Fruit fly (Drosophila melanogaster) S2 (cell line): ENCODE measurements around the gene CG3764.
A peak's percentile ranks its signal among the peaks of the same experiment; 100 is the strongest.
"Not testable (repeated sequence)": the region's sequence is repeated elsewhere in the genome, so short reads cannot be mapped to it uniquely, and the experiment has no call there.

Source experiments
- CG8478 ChIP-seq: fragments of >200 bp; optimal IDR thresholded peaks from 2 replicates; lab custom pipeline; 2018
- CTCF ChIP-seq, 2 experiments: fragments of >200 bp; optimal IDR thresholded peaks; 2 replicates each; lab custom pipeline; 2018

CG3764 gene

DNA sequence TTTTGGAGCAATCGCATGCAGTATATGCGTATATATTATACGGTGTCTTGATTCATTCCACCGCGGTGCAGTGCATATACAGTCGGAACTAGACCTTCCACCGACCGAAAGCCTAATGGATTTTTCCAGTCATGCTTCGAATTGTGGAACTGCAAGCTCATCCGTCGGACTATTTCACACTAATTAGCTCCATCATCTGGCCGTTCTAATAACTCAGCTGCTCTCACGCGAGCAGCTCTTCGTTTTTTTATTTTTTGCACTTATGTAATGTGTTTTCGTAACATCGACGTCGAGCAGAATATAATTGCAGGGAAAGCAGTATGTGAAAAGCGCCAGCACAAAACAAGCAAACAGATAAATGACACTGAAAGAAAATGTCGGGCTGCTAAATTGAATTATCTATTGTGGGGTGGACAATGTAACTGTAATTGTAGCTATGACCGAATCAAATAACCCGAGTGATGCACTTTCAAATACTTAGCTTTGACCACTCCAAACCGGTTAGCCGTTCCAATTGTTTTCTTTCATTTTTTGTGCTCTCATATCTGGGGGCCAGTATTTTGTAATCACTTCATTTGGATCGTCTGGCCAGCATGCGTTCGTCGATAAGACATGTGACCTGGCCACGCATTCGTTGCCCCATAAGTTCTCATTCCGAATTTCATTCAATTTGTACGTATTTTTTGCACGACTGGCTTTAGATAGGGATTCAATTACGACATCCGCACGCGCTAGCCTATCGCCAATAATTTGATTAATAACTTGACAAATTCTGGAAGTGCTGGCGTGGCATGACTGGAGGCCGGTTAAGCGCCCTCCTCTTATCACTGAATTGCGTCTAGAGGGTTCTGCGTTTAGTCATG is 54.6 kb downstream of the CG3764 start, which contains the start of gene Cpr73D:
Gene Cpr73D, minus strand, starts transcription at position 156 of the 863 bp plus-strand sequence.
- TF ChIP-seq CG8478 (lab: Kevin White, UChicago) (no peak), CTCF (optimal IDR thresholded peaks at IDR 0.05; lab: Kevin White, UChicago) (no peak)

DNA sequence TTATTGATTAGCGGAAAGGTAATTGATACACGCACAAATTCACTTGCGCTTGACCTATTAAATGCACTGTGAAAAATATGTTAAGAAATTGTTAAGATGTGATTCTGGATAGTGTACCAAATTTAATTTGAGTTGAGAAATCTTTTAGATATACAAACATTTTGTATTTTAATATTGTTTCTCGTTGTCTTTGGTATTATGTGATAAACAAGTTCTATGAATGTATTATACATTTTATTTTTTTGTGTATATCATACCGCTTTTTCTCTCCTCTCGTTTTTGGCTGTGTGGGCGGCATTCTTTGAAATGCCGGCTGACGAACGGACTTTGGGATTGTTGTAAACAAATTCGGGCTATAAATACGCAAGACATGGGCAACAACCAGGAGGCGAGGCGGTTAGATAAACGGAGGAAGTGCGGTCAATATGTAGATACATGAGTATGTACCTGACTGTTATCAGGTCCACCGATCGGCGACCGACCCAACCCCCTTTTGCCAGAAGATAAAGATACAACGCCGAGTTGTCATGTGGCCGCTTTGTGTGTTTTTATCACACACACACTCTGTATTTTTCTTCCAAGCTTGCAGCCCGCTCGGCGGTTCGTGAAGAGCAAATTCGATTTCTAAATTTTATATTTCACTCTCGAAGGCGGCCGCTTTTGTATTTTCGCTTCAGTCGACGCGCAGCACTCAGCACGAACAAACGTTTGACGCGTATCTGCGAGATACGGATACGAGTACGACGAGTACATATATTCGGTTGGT is 55.4 kb downstream of the CG3764 start:
- TF ChIP-seq CTCF (optimal IDR thresholded peaks at IDR 0.05; lab: Kevin White, UChicago) (no peak), CG8478 (lab: Kevin White, UChicago) (no peak)

DNA sequence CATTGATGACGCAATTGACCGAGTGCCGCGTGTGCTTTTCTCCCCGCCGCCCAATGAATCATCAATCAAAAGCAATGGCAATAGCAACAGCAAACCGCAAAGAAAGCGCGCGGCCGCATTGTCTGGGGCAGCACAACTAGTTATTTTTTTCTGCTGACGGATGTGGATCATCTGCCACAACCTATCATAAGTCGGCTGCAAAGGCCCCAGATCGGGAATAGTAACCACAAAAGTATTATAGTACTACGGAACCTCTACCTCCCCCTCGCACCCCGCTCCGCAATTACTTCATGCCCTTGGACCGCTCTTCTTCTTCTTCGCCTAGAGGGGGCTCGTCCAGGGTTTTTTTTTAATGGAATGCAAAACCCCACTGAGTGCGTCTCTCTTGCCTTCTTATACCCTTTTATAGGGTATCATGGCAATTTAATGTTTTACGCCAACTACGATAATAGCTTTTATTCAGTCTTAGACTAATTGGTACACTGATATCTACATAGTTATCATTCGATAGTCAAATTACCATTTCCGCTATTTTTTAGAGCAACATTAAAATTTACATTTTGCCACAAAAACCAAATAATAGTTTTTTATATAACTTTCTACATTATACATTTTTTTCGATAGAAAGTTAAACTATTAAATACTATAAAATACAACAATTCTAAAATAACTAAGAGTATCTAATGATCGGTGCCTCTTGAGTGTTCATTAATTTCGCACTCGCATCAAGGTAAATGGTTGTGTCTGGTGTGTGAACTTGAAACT is 56.2 kb downstream of the CG3764 start:
- TF ChIP-seq CG8478 (lab: Kevin White, UChicago), result no peak
- TF ChIP-seq CTCF (optimal IDR thresholded peaks at IDR 0.05; lab: Kevin White, UChicago), result no peak

DNA sequence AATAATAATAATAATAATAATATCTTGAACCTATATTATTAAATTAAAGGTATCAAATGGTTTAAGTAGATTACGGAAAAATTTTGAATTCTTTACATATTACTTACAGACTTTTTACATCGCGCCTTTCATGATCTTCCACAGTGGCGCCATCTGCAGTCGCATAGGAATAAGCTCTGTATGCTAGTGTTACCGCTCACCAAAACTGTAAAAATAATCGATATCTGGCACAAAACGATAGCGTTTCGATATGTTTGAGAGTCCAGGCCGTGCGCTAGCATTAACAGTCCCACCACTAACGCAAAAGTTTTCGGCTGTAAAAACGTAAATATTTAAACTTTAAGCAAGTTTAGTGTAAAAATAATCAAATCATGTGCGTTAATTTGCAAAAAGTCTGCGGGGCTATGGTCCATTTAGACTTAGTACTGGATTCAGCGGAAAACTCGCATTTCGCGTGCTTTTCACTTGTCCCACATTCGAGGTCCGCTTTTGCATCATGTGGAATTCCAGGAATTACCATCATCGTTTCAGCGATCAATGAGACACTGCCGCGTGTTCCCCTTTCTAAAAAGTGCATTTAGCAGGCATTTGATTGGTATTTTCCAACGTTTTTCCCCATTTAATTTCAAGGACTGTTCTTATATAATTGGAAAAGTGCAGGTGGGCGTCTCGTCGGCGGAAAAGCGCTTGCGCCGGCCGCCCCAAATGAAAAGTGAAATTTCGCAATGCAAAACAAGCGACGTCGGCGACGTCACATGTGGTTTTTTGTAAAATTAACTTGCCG is 57.0 kb downstream of the CG3764 start:
- TF ChIP-seq CG8478 (lab: Kevin White, UChicago) (no peak), CTCF (optimal IDR thresholded peaks at IDR 0.05; lab: Kevin White, UChicago) (peak; percentile 93 to 94)

DNA sequence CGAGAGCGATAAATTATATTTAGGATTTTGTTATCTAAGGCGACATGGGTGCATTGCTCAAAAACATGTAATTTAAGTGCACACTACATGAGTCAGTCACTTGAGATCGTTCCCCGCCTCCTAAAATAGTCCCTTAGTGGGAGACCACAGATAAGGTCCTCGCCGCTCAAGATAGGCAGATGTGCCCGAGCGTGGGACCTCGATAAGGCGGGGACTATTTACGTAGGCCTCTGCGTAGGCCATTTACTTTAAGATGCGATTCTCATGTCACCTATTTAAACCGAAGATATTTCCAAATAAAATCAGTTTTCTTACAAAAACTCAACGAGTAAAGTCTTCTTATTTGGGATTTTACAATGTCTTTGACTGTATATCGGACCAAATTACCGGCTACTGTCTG is 57.8 kb downstream of the CG3764 start, which contains the start of gene Ogdh:
Gene Ogdh, plus strand, starts transcription at position 301 of the 400 bp plus-strand sequence.
- not testable (repeated sequence) for TF ChIP-seq CG8478 (lab: Kevin White, UChicago); CTCF (optimal IDR thresholded peaks at IDR 0.05; lab: Kevin White, UChicago)
